Worm (Caenorhabditis elegans): ENCODE measurements around the gene adr-2.

DNA sequence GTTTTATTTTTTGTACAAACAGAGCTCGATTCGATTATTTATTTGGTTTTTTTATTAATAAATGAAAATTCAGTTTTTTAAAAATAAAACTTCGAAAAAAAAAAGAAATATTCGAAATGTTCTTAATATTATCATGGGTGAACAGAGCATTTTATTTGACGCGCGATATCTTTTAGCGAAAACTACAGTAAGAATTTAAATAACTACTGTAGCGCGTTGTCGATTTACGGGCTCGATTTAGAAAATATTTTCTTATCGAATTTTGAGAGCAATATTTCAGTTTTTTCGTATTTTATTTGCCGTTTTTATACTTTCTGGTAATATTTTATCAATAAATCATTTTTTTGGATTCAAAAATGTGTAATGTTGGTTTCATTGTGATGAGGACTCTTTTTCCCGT is 11.6 kb downstream of the adr-2 start:
- TF ChIP-seq T22C8.4 (GFP tag; IDR thresholded peaks at IDR 0.05) = no peak
- no peak for TF ChIP-seq flt-1 (GFP tag; IDR thresholded peaks at IDR 0.05)

Data from whole organism, midembryonic.